Fruit fly (Drosophila melanogaster) whole organism, embryonic: ENCODE measurements around the gene Gbs-70E.

ENCODE experiments used
- ATbp ChIP-seq: fragments of 200-800 bp; sonication (Bioruptor generic); optimal IDR thresholded peaks from 2 replicates; lab custom pipeline; 2017; ENCODE audit warnings: missing biosample characterization, mild to moderate bottlenecking, missing genetic modification characterization, missing genetic modification reagents
- CG1024 ChIP-seq: fragments of 200-800 bp; sonication (Bioruptor generic); IDR thresholded peaks from 2 replicates; pipeline ENCODE4 v1.3.6; 2022; ENCODE audit warnings: missing biosample characterization, missing genetic modification characterization
- CG10565 ChIP-seq: fragments of 200-800 bp; sonication (Bioruptor generic); optimal IDR thresholded peaks from 3 replicates; lab custom pipeline; 2016; ENCODE audit warnings: missing biosample characterization, mild to moderate bottlenecking, missing genetic modification characterization
- CG10979 ChIP-seq: fragments of 200-800 bp; sonication (Bioruptor generic); optimal IDR thresholded peaks from 2 replicates; lab custom pipeline; 2018; ENCODE audit warnings: missing biosample characterization, mild to moderate bottlenecking, missing genetic modification characterization, moderate library complexity
- CG11093 ChIP-seq: fragments of 200-800 bp; sonication (Bioruptor generic); IDR thresholded peaks from 3 replicates; pipeline ENCODE4 v1.3.6; 2022; ENCODE audit warnings: missing biosample characterization, missing genetic modification characterization
- CG11504 ChIP-seq: fragments of 200-800 bp; sonication (Bioruptor generic); optimal IDR thresholded peaks from 3 replicates; lab custom pipeline; 2019; ENCODE audit warnings: missing biosample characterization, mild to moderate bottlenecking, missing genetic modification characterization, moderate library complexity
- CG11723 ChIP-seq: fragments of 200-800 bp; sonication (Bioruptor generic); optimal IDR thresholded peaks from 2 replicates; lab custom pipeline; 2017; ENCODE audit warnings: missing biosample characterization, mild to moderate bottlenecking, missing genetic modification characterization
- CG12104 ChIP-seq: fragments of 200-800 bp; sonication (Bioruptor generic); optimal IDR thresholded peaks from 3 replicates; lab custom pipeline; 2016; ENCODE audit warnings: missing biosample characterization, missing genetic modification characterization
- CG13296 ChIP-seq: fragments of 200-800 bp; sonication (Bioruptor generic); optimal IDR thresholded peaks from 3 replicates; lab custom pipeline; 2018; ENCODE audit warnings: missing biosample characterization, mild to moderate bottlenecking, missing genetic modification characterization
- CG14014 ChIP-seq: fragments of 200-800 bp; sonication (Bioruptor generic); IDR thresholded peaks from 2 replicates; pipeline ENCODE4 v1.3.6; 2022; ENCODE audit warnings: missing biosample characterization, missing genetic modification characterization
- CG14860 ChIP-seq: fragments of 200-800 bp; sonication (Bioruptor generic); IDR thresholded peaks from 3 replicates; pipeline ENCODE4 v1.3.6; 2022; ENCODE audit warnings: missing biosample characterization, missing genetic modification characterization; ENCODE audit not compliant: partially characterized antibody
- CG1529 ChIP-seq: fragments of 200-800 bp; sonication (Bioruptor generic); optimal IDR thresholded peaks from 3 replicates; lab custom pipeline; 2018; ENCODE audit warnings: missing biosample characterization, missing genetic modification characterization
- CG15696 ChIP-seq: fragments of 200-800 bp; sonication (Bioruptor generic); optimal IDR thresholded peaks from 2 replicates; lab custom pipeline; 2019; ENCODE audit warnings: missing biosample characterization, mild to moderate bottlenecking, missing genetic modification characterization, moderate library complexity
- CG1602 ChIP-seq: fragments of 200-800 bp; sonication (Bioruptor generic); optimal IDR thresholded peaks from 3 replicates; lab custom pipeline; 2016; ENCODE audit warnings: missing biosample characterization, missing genetic modification characterization
- CG17328 ChIP-seq: fragments of 200-800 bp; sonication (Bioruptor generic); IDR thresholded peaks from 2 replicates; pipeline ENCODE4 v1.3.6; 2022; ENCODE audit warnings: missing biosample characterization, missing genetic modification characterization
- CG17359 ChIP-seq: fragments of 200-800 bp; sonication (Bioruptor generic); optimal IDR thresholded peaks from 3 replicates; lab custom pipeline; 2018; ENCODE audit warnings: missing biosample characterization, mild to moderate bottlenecking, missing genetic modification characterization, moderate library complexity
- CG31224 ChIP-seq: fragments of 200-800 bp; sonication (Bioruptor generic); IDR thresholded peaks from 2 replicates; pipeline ENCODE4 v1.3.6; 2022; ENCODE audit warnings: missing biosample characterization, missing genetic modification characterization
- CG4282 ChIP-seq: fragments of 200-800 bp; sonication (Bioruptor generic); optimal IDR thresholded peaks from 2 replicates; lab custom pipeline; 2016; ENCODE audit warnings: missing biosample characterization, missing genetic modification characterization
- CG9609 ChIP-seq: fragments of 200-800 bp; sonication (Bioruptor generic); optimal IDR thresholded peaks from 3 replicates; lab custom pipeline; 2016; ENCODE audit warnings: missing biosample characterization, missing genetic modification characterization
- CTCF ChIP-seq: fragments of 200-800 bp; sonication (Bioruptor generic); optimal IDR thresholded peaks from 2 replicates; lab custom pipeline; 2017; ENCODE audit warnings: missing biosample characterization, mild to moderate bottlenecking, missing genetic modification characterization, moderate library complexity
- Camta ChIP-seq: fragments of 200-800 bp; sonication (Bioruptor generic); optimal IDR thresholded peaks from 2 replicates; lab custom pipeline; 2016; ENCODE audit warnings: missing biosample characterization, missing genetic modification characterization
- Dbx ChIP-seq: fragments of 200-800 bp; sonication (Bioruptor generic); IDR thresholded peaks from 3 replicates; pipeline ENCODE4 v1.3.6; 2022; ENCODE audit warnings: missing biosample characterization, missing genetic modification characterization
- Deaf1 ChIP-seq: fragments of 200-800 bp; optimal IDR thresholded peaks from 3 replicates; lab custom pipeline; 2019; ENCODE audit warnings: missing biosample characterization, mild to moderate bottlenecking, missing genetic modification characterization, moderate library complexity
- Eip74EF ChIP-seq, 2 experiments: fragments of 200-800 bp in 1 of 2; fragments of >200 bp in 1 of 2; sonication (Bioruptor generic) in 1 of 2; optimal IDR thresholded peaks; 2 replicates each; lab custom pipeline; 2017 to 2019; ENCODE audit warnings: missing biosample characterization in 2 of 2, missing genetic modification characterization in 2 of 2, mild to moderate bottlenecking in 1 of 2, moderate library complexity in 1 of 2
- Gsc ChIP-seq: fragments of 200-800 bp; sonication (Bioruptor generic); IDR thresholded peaks from 2 replicates; pipeline ENCODE4 v1.3.6; 2022; ENCODE audit warnings: missing biosample characterization, missing genetic modification characterization
- HmgZ ChIP-seq: fragments of 200-800 bp; sonication (Bioruptor generic); optimal IDR thresholded peaks from 2 replicates; lab custom pipeline; 2018; ENCODE audit warnings: missing biosample characterization, mild to moderate bottlenecking, missing genetic modification characterization
- Hr39 ChIP-seq: fragments of >200 bp; optimal IDR thresholded peaks from 2 replicates; lab custom pipeline; 2017
- Meics ChIP-seq: fragments of 200-800 bp; sonication (Bioruptor generic); optimal IDR thresholded peaks from 2 replicates; lab custom pipeline; 2017; ENCODE audit warnings: missing biosample characterization, mild to moderate bottlenecking, missing genetic modification characterization
- ac ChIP-seq: fragments of 200-800 bp; sonication (Bioruptor generic); optimal IDR thresholded peaks from 3 replicates; lab custom pipeline; 2017; ENCODE audit warnings: missing biosample characterization, mild to moderate bottlenecking, missing genetic modification characterization
- caup ChIP-seq: fragments of 200-800 bp; sonication (Bioruptor generic); optimal IDR thresholded peaks from 3 replicates; lab custom pipeline; 2017; ENCODE audit warnings: missing biosample characterization, mild to moderate bottlenecking, missing genetic modification characterization, moderate library complexity; ENCODE audit not compliant: severe bottlenecking
- chm ChIP-seq: fragments of 200-800 bp; sonication (Bioruptor generic); IDR thresholded peaks from 2 replicates; pipeline ENCODE4 v1.3.6; 2022; ENCODE audit warnings: missing biosample characterization, missing genetic modification characterization
- gcm2 ChIP-seq: fragments of 200-800 bp; sonication (Bioruptor generic); optimal IDR thresholded peaks from 2 replicates; lab custom pipeline; 2016; ENCODE audit warnings: missing biosample characterization, missing genetic modification characterization
- hbn ChIP-seq: fragments of 200-800 bp; sonication (Bioruptor generic); IDR thresholded peaks from 2 replicates; pipeline ENCODE4 v1.3.6; 2022; ENCODE audit warnings: missing biosample characterization, missing genetic modification characterization; ENCODE audit not compliant: partially characterized antibody
- her ChIP-seq: fragments of 200-800 bp; sonication (Bioruptor generic); optimal IDR thresholded peaks from 2 replicates; lab custom pipeline; 2016; ENCODE audit warnings: missing biosample characterization, missing genetic modification characterization
- jing ChIP-seq: fragments of 200-800 bp; sonication (Bioruptor generic); optimal IDR thresholded peaks from 2 replicates; lab custom pipeline; 2018; ENCODE audit warnings: missing biosample characterization, mild to moderate bottlenecking, missing genetic modification characterization
- kah ChIP-seq: fragments of 200-800 bp; sonication (Bioruptor generic); optimal IDR thresholded peaks from 2 replicates; lab custom pipeline; 2018; ENCODE audit warnings: missing biosample characterization, mild to moderate bottlenecking, missing genetic modification characterization
- lab ChIP-seq: fragments of 200-800 bp; sonication (Bioruptor generic); optimal IDR thresholded peaks from 3 replicates; lab custom pipeline; 2017; ENCODE audit warnings: missing biosample characterization, missing genetic modification characterization, mild to moderate bottlenecking, moderate library complexity, missing genetic modification reagents
- lmd ChIP-seq: fragments of 200-800 bp; sonication (Bioruptor generic); IDR thresholded peaks from 2 replicates; pipeline ENCODE4 v1.3.6; 2022; ENCODE audit warnings: missing biosample characterization, missing genetic modification characterization
- lov ChIP-seq, 2 experiments: fragments of 200-800 bp in 1 of 2; fragments of >200 bp in 1 of 2; sonication (Bioruptor generic) in 1 of 2; IDR thresholded peaks in 1 of 2; optimal IDR thresholded peaks in 1 of 2; 2 replicates in 1 of 2; 3 replicates in 1 of 2; pipeline versions ENCODE4 v1.3.6 to Lab custom; 2017 to 2022; ENCODE audit warnings: missing biosample characterization in 1 of 2, missing genetic modification characterization in 1 of 2
- nau ChIP-seq: fragments of 200-800 bp; sonication (Bioruptor generic); optimal IDR thresholded peaks from 3 replicates; lab custom pipeline; 2017; ENCODE audit warnings: missing biosample characterization, mild to moderate bottlenecking, missing genetic modification characterization, missing genetic modification reagents
- onecut ChIP-seq: fragments of 200-800 bp; sonication (Bioruptor generic); IDR thresholded peaks from 2 replicates; pipeline ENCODE4 v1.3.6; 2022; ENCODE audit warnings: missing biosample characterization, missing genetic modification characterization
- org-1 ChIP-seq: fragments of 200-800 bp; sonication (Bioruptor generic); optimal IDR thresholded peaks from 2 replicates; lab custom pipeline; 2017; ENCODE audit warnings: missing biosample characterization, missing genetic modification characterization
- pnt ChIP-seq: fragments of 200-800 bp; sonication (Bioruptor generic); optimal IDR thresholded peaks from 3 replicates; lab custom pipeline; 2016; ENCODE audit warnings: missing biosample characterization, missing genetic modification characterization
- schlank ChIP-seq: fragments of 200-800 bp; sonication (Bioruptor generic); optimal IDR thresholded peaks from 2 replicates; lab custom pipeline; 2018; ENCODE audit warnings: missing biosample characterization, mild to moderate bottlenecking, missing genetic modification characterization
- sd ChIP-seq: fragments of 200-800 bp; sonication (Bioruptor generic); optimal IDR thresholded peaks from 3 replicates; lab custom pipeline; 2018; ENCODE audit warnings: missing biosample characterization, mild to moderate bottlenecking, missing genetic modification characterization, moderate library complexity
- slp2 ChIP-seq: fragments of 200-800 bp; sonication (Bioruptor generic); optimal IDR thresholded peaks from 2 replicates; lab custom pipeline; 2016; ENCODE audit warnings: missing biosample characterization, missing genetic modification characterization
- sob ChIP-seq: fragments of 200-800 bp; sonication (Bioruptor generic); IDR thresholded peaks from 2 replicates; pipeline ENCODE4 v1.3.6; 2022; ENCODE audit warnings: missing biosample characterization, missing genetic modification characterization
- stwl ChIP-seq: fragments of 200-800 bp; sonication (Bioruptor generic); optimal IDR thresholded peaks from 3 replicates; lab custom pipeline; 2018; ENCODE audit warnings: missing biosample characterization, mild to moderate bottlenecking, missing genetic modification characterization, moderate library complexity
- ttk ChIP-seq: fragments of 200-800 bp; sonication (Bioruptor generic); IDR thresholded peaks from 2 replicates; pipeline ENCODE4 v2.1.2; 2022; ENCODE audit warnings: missing biosample characterization, missing genetic modification characterization
- wor ChIP-seq: fragments of 200-800 bp; sonication (Bioruptor generic); IDR thresholded peaks from 2 replicates; pipeline ENCODE4 v1.3.6; 2022; ENCODE audit warnings: missing biosample characterization, missing genetic modification characterization
- z ChIP-seq: fragments of 200-800 bp; sonication (Bioruptor generic); IDR thresholded peaks from 3 replicates; pipeline ENCODE4 v1.3.6; 2022; ENCODE audit warnings: missing biosample characterization, missing genetic modification characterization
- zfh2 ChIP-seq: fragments of 200-800 bp; sonication (Bioruptor generic); optimal IDR thresholded peaks from 2 replicates; lab custom pipeline; 2016; ENCODE audit warnings: missing biosample characterization, missing genetic modification characterization

Gene Gbs-70E

DNA sequence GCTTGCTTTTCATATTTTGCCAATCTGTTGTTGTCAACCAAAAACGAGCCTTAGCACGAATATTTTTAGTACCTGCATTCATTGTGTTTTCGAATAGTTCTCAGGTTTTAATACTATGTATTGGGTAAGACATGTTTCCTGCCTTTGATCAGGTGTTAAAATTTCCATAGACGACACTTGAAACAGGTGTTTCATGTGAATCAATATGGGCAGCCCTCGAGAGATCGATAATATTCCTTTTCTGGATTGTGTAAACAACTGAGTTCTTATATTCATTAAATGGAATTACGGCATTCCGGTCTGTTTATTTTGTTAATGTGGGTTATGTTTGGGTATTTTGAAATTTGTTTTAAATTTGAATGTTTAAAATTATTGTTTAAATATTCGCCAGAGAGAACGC, 1.6 kb downstream of the Gbs-70E start (continued):
- no peak for TF ChIP-seq CG10979 (tag; lab: Kevin White, UChicago)
- TF ChIP-seq Meics (GFP tag; lab: Kevin White, UChicago): peak; percentile 30
- TF ChIP-seq CG10565 (GFP tag; lab: Kevin White, UChicago): no peak
- no peak for TF ChIP-seq jing
- TF ChIP-seq schlank (tag; lab: Kevin White, UChicago): no peak
- no peak for TF ChIP-seq lmd (GFP tag; lab: Robert Waterston, UW)
- TF ChIP-seq slp2: no peak
- TF ChIP-seq Deaf1 (tag; lab: Kevin White, UChicago): no peak
- no peak for TF ChIP-seq stwl (tag; lab: Kevin White, UChicago)
- TF ChIP-seq ATbp (GFP tag; lab: Kevin White, UChicago): peak; percentile 52
- TF ChIP-seq CG17359 (tag; lab: Kevin White, UChicago): peak; percentile 19
- TF ChIP-seq zfh2 (GFP tag; lab: Kevin White, UChicago): no peak
- peak; percentile 23 for TF ChIP-seq sd (tag; lab: Kevin White, UChicago)
- TF ChIP-seq kah (GFP tag; lab: Kevin White, UChicago): peak; percentile 21
- TF ChIP-seq CG9609 (GFP tag; lab: Kevin White, UChicago): no peak
- peak; percentile 2 for TF ChIP-seq ac (GFP tag; lab: Kevin White, UChicago)
- no peak for TF ChIP-seq Camta (GFP tag; lab: Kevin White, UChicago)
- peak; percentile 6 for TF ChIP-seq CG11504
- TF ChIP-seq chm (GFP tag; lab: Robert Waterston, UW): no peak
- no peak for TF ChIP-seq pnt (GFP tag; lab: Kevin White, UChicago)
- TF ChIP-seq CTCF: no peak
- peak; percentile 22; the same call in 1 of the 3 replicates for TF ChIP-seq Dbx (GFP tag; lab: Robert Waterston, UW)
- no peak for TF ChIP-seq CG12104 (GFP tag; lab: Kevin White, UChicago)
- TF ChIP-seq nau: peak; percentile 54
- TF ChIP-seq Hr39 (lab: Kevin White, UChicago): no peak
- peak; percentile 27 for TF ChIP-seq org-1 (GFP tag; lab: Kevin White, UChicago)
- no peak for TF ChIP-seq lov (optimal IDR thresholded peaks at IDR 0.05; lab: Kevin White, UChicago)
- no peak for TF ChIP-seq lov (GFP tag; IDR thresholded peaks at IDR 0.05; lab: Robert Waterston, UW)
- TF ChIP-seq CG1024: no peak
- no peak for TF ChIP-seq hbn (GFP tag; lab: Robert Waterston, UW)
- no peak for TF ChIP-seq CG1529
- TF ChIP-seq sob (GFP tag; lab: Robert Waterston, UW): peak; percentile 39; the same call in 1 of the 2 replicates
- peak; percentile 48 for TF ChIP-seq CG13296 (GFP tag; lab: Kevin White, UChicago)
- no peak for TF ChIP-seq z (GFP tag; lab: Robert Waterston, UW)
- TF ChIP-seq HmgZ (tag; lab: Kevin White, UChicago): no peak
- no peak for TF ChIP-seq her (GFP tag; lab: Kevin White, UChicago)
- no peak for TF ChIP-seq ttk (GFP tag; lab: Robert Waterston, UW)
- TF ChIP-seq CG17328 (GFP tag; lab: Robert Waterston, UW): no peak
- TF ChIP-seq CG14860 (GFP tag; lab: Robert Waterston, UW): no peak
- TF ChIP-seq CG31224 (GFP tag; lab: Robert Waterston, UW): no peak
- TF ChIP-seq CG4282 (GFP tag; lab: Kevin White, UChicago): no peak
- no peak for TF ChIP-seq Eip74EF (GFP tag; optimal IDR thresholded peaks at IDR 0.05; lab: Kevin White, UChicago)
- peak; percentile 29; the same call in 1 of the 2 replicates for TF ChIP-seq CG14014 (GFP tag; lab: Robert Waterston, UW)
- TF ChIP-seq CG11723 (GFP tag; lab: Kevin White, UChicago): no peak
- no peak for TF ChIP-seq wor (GFP tag; lab: Robert Waterston, UW)
- no peak for TF ChIP-seq CG1602
- no peak for TF ChIP-seq Gsc (GFP tag; lab: Robert Waterston, UW)
- no peak for TF ChIP-seq gcm2 (GFP tag; lab: Kevin White, UChicago)
- TF ChIP-seq onecut (GFP tag; lab: Robert Waterston, UW): peak; percentile 34; the same call in 1 of the 2 replicates
- TF ChIP-seq lab: peak; percentile 68
- TF ChIP-seq CG11093 (GFP tag; lab: Robert Waterston, UW): no peak
- no peak for TF ChIP-seq CG15696 (tag; lab: Kevin White, UChicago)
- peak; percentile 27 for TF ChIP-seq caup (GFP tag; lab: Kevin White, UChicago)
